Worm (Caenorhabditis elegans): ENCODE data around the gene cdc-37.

DNA sequence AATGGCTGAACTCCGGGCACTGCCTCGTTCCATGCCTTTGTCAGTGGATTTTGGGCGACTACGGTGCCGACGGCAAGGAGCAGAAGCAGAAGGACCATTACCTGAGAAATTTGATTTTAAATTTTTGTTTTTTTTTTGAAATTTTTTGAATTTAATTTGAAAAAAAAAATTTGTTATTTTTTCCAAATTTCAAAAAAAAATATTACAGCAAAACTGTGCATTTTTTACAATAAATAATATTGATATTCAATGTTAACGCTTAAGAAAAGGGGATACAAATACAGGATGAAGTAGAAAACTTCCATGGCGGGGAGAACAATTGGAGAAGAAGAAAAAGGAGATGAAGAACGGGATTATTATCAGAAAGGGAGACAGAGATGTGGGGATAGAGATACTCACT lies 8.4 kb downstream of the cdc-37 start, which contains the start of gene mlt-8:
- TF ChIP-seq nhr-28 (tag; optimal IDR thresholded peaks at IDR 0.05) (no peak), nhr-76 (tag; optimal IDR thresholded peaks at IDR 0.05) (no peak), unc-62 (GFP tag; optimal IDR thresholded peaks at IDR 0.05) (no peak), snpc-4 (tag; optimal IDR thresholded peaks at IDR 0.05) (no peak), nhr-237 (tag; optimal IDR thresholded peaks at IDR 0.05) (no peak), mab-5 (tag; optimal IDR thresholded peaks at IDR 0.05) (no peak), elt-1 (tag; optimal IDR thresholded peaks at IDR 0.05; ENCODE audit: borderline replicate concordance, insufficient read depth) (no peak), unc-39 (tag; optimal IDR thresholded peaks at IDR 0.05) (no peak), sptf-1 (tag; optimal IDR thresholded peaks at IDR 0.05) (no peak)
